Worm (Caenorhabditis elegans) whole organism, L4/young adult: ENCODE results near the gene vps-45.

Experiments
- W03F9.2 ChIP-seq: fragments of 150-350 bp; optimal IDR thresholded peaks from 2 replicates; lab custom pipeline; 2014; ENCODE audit warnings: missing biosample characterization, missing genetic modification characterization
- dao-5 ChIP-seq: sonication (generic microtip); optimal IDR thresholded peaks from 2 replicates; lab custom pipeline; 2016; ENCODE audit warnings: missing genotype, missing genetic modification characterization, moderate library complexity, missing compliant biosample characterization
- him-1 ChIP-seq: sonication (generic microtip); optimal IDR thresholded peaks from 2 replicates; lab custom pipeline; 2016; ENCODE audit warnings: missing genotype, missing genetic modification reagents, missing genetic modification characterization, missing compliant biosample characterization

DNA sequence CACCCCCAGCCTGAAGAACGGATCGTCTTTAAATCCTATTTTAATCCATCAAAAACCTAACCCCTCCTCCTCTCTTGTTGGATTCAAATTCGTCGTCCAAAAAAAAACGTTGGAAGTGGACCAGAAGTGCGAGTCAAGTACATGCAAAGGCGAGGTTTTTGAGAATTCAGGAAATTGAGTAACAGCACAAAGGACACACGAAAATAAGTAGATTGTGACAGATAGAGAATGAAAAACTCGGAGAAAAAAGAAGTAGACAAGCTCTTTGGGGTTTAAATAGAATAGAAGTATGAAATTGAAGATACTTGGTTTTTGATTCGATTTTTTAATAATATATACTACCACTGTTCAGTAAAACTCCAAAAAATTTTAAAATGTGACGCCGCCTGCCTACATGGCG, 40.1 kb upstream of the vps-45 start:
- TF ChIP-seq W03F9.2 (tag; lab: Kevin White, UChicago) (no peak), dao-5 (tag; lab: Kevin White, UChicago) (no peak), him-1 (tag; lab: Kevin White, UChicago) (no peak)
